Fruit fly (Drosophila melanogaster) whole organism, embryonic: Measurements from ENCODE around the gene CG4210.

Source experiments
- Bgb ChIP-seq: fragments of 200-800 bp; sonication (Bioruptor generic); IDR thresholded peaks from 2 replicates; pipeline ENCODE4 v1.3.6; 2022; ENCODE audit warnings: missing biosample characterization, missing genetic modification characterization; ENCODE audit not compliant: partially characterized antibody
- CG10321 ChIP-seq: fragments of 200-800 bp; sonication (Bioruptor generic); IDR thresholded peaks from 2 replicates; pipeline ENCODE4 v1.3.6; 2022; ENCODE audit warnings: missing biosample characterization, missing genetic modification characterization
- CG10366 ChIP-seq: fragments of 200-800 bp; sonication (Bioruptor generic); IDR thresholded peaks from 2 replicates; pipeline ENCODE4 v1.3.6; 2022; ENCODE audit warnings: missing biosample characterization, missing genetic modification characterization
- CG10565 ChIP-seq: fragments of 200-800 bp; sonication (Bioruptor generic); optimal IDR thresholded peaks from 3 replicates; lab custom pipeline; 2016; ENCODE audit warnings: missing biosample characterization, mild to moderate bottlenecking, missing genetic modification characterization
- CG11456 ChIP-seq: fragments of 200-800 bp; sonication (Bioruptor generic); IDR thresholded peaks from 3 replicates; pipeline ENCODE4 v1.3.6; 2022; ENCODE audit warnings: missing biosample characterization, missing genetic modification characterization
- CG12104 ChIP-seq: fragments of 200-800 bp; sonication (Bioruptor generic); optimal IDR thresholded peaks from 3 replicates; lab custom pipeline; 2016; ENCODE audit warnings: missing biosample characterization, missing genetic modification characterization
- CG12659 ChIP-seq: fragments of 200-800 bp; sonication (Bioruptor generic); optimal IDR thresholded peaks from 3 replicates; lab custom pipeline; 2017; ENCODE audit warnings: mild to moderate bottlenecking, missing biosample characterization, missing genetic modification reagents, missing genetic modification characterization
- CG1602 ChIP-seq: fragments of 200-800 bp; sonication (Bioruptor generic); optimal IDR thresholded peaks from 3 replicates; lab custom pipeline; 2016; ENCODE audit warnings: missing biosample characterization, missing genetic modification characterization
- CG33557 ChIP-seq: fragments of 200-800 bp; sonication (Bioruptor generic); optimal IDR thresholded peaks from 2 replicates; lab custom pipeline; 2019; ENCODE audit warnings: missing biosample characterization, mild to moderate bottlenecking, missing genetic modification characterization, moderate library complexity
- CG5953 ChIP-seq: fragments of 200-800 bp; sonication (Bioruptor generic); IDR thresholded peaks from 2 replicates; pipeline ENCODE4 v1.3.6; 2022; ENCODE audit warnings: missing biosample characterization, missing genetic modification characterization
- CG6175 ChIP-seq: fragments of 200-800 bp; sonication (Bioruptor generic); IDR thresholded peaks from 3 replicates; pipeline ENCODE4 v1.3.6; 2022; ENCODE audit warnings: missing biosample characterization, missing genetic modification characterization
- CG6791 ChIP-seq: fragments of 200-800 bp; sonication (Bioruptor generic); IDR thresholded peaks from 3 replicates; pipeline ENCODE4 v1.3.6; 2022; ENCODE audit warnings: missing biosample characterization, missing genetic modification characterization; ENCODE audit not compliant: partially characterized antibody
- CG8290 ChIP-seq, 3 experiments: fragments of 200-800 bp; sonication (Bioruptor generic); optimal IDR thresholded peaks; 2 replicates each; lab custom pipeline; 2016 to 2019; ENCODE audit warnings: missing biosample characterization in 3 of 3, missing genetic modification characterization in 3 of 3, mild to moderate bottlenecking in 2 of 3, moderate library complexity in 1 of 3
- CG8478 ChIP-seq: fragments of >200 bp; optimal IDR thresholded peaks from 2 replicates; lab custom pipeline; 2018
- CG9932 ChIP-seq: fragments of 200-800 bp; sonication (Bioruptor generic); IDR thresholded peaks from 2 replicates; pipeline ENCODE4 v1.3.6; 2022; ENCODE audit warnings: missing biosample characterization, missing genetic modification characterization
- CHES-1-like ChIP-seq: fragments of 200-800 bp; sonication (Bioruptor generic); optimal IDR thresholded peaks from 2 replicates; lab custom pipeline; 2016; ENCODE audit warnings: missing biosample characterization, missing genetic modification characterization
- Chrac-16 ChIP-seq: fragments of 200-800 bp; sonication (Bioruptor generic); optimal IDR thresholded peaks from 3 replicates; lab custom pipeline; 2016; ENCODE audit warnings: missing biosample characterization, missing genetic modification characterization
- D19A ChIP-seq: fragments of 200-800 bp; optimal IDR thresholded peaks from 3 replicates; lab custom pipeline; 2019; ENCODE audit warnings: missing biosample characterization, mild to moderate bottlenecking, missing genetic modification characterization, moderate library complexity
- Dll ChIP-seq: fragments of 200-800 bp; sonication (Bioruptor generic); IDR thresholded peaks from 4 replicates; pipeline ENCODE4 v1.3.6; 2022; ENCODE audit warnings: missing biosample characterization, missing genetic modification characterization; ENCODE audit not compliant: partially characterized antibody
- Doc3 ChIP-seq: fragments of 200-800 bp; sonication (Bioruptor generic); IDR thresholded peaks from 3 replicates; pipeline ENCODE4 v1.3.6; 2022; ENCODE audit warnings: missing biosample characterization, missing genetic modification characterization; ENCODE audit not compliant: partially characterized antibody
- HLH54F ChIP-seq: fragments of 200-800 bp; sonication (Bioruptor generic); optimal IDR thresholded peaks from 3 replicates; lab custom pipeline; 2016; ENCODE audit warnings: missing biosample characterization, missing genetic modification characterization
- HLHmδ ChIP-seq: fragments of 200-800 bp; sonication (Bioruptor generic); optimal IDR thresholded peaks from 2 replicates; lab custom pipeline; 2018; ENCODE audit warnings: missing biosample characterization, mild to moderate bottlenecking, missing genetic modification characterization, moderate library complexity
- HmgZ ChIP-seq: fragments of 200-800 bp; sonication (Bioruptor generic); optimal IDR thresholded peaks from 2 replicates; lab custom pipeline; 2018; ENCODE audit warnings: missing biosample characterization, mild to moderate bottlenecking, missing genetic modification characterization
- Hr78 ChIP-seq, 2 experiments: fragments of 200-800 bp in 1 of 2; fragments of >200 bp in 1 of 2; sonication (Bioruptor generic) in 1 of 2; optimal IDR thresholded peaks; 2 replicates each; lab custom pipeline; 2017 to 2019; ENCODE audit warnings: missing biosample characterization in 2 of 2, missing genetic modification characterization in 2 of 2, mild to moderate bottlenecking in 1 of 2, moderate library complexity in 1 of 2
- Med ChIP-seq: fragments of 200-800 bp; sonication (Bioruptor generic); peaks from one replicate; lab custom pipeline; 2016; ENCODE audit warnings: missing biosample characterization, missing genetic modification characterization, mild to moderate bottlenecking, inconsistent platforms, moderate library complexity
- NFAT ChIP-seq: fragments of 200-800 bp; sonication (Bioruptor generic); IDR thresholded peaks from 2 replicates; pipeline ENCODE4 v1.3.6; 2022; ENCODE audit warnings: missing biosample characterization, missing genetic modification characterization
- Opbp ChIP-seq: fragments of 200-800 bp; sonication (Bioruptor generic); IDR thresholded peaks from 3 replicates; pipeline ENCODE4 v1.3.6; 2022; ENCODE audit warnings: missing biosample characterization, missing genetic modification characterization; ENCODE audit not compliant: partially characterized antibody
- PHDP ChIP-seq: fragments of 200-800 bp; sonication (Bioruptor generic); optimal IDR thresholded peaks from 3 replicates; lab custom pipeline; 2018; ENCODE audit warnings: missing biosample characterization, mild to moderate bottlenecking, missing genetic modification characterization, moderate library complexity
- YL-1 ChIP-seq: fragments of 200-800 bp; sonication (Bioruptor generic); optimal IDR thresholded peaks from 3 replicates; lab custom pipeline; 2017; ENCODE audit warnings: missing biosample characterization, mild to moderate bottlenecking, missing genetic modification characterization
- bcd ChIP-seq: fragments of 200-800 bp; sonication (Bioruptor generic); optimal IDR thresholded peaks from 2 replicates; lab custom pipeline; 2017; ENCODE audit warnings: missing biosample characterization, mild to moderate bottlenecking, missing genetic modification characterization
- chinmo ChIP-seq: fragments of 200-800 bp; sonication (Bioruptor generic); IDR thresholded peaks from 4 replicates; pipeline ENCODE4 v1.3.6; 2022; ENCODE audit warnings: missing biosample characterization, missing genetic modification characterization; ENCODE audit not compliant: partially characterized antibody
- corto ChIP-seq: fragments of 200-800 bp; sonication (Bioruptor generic); optimal IDR thresholded peaks from 2 replicates; lab custom pipeline; 2016; ENCODE audit warnings: missing biosample characterization, mild to moderate bottlenecking, missing genetic modification characterization, moderate library complexity
- ftz-f1 ChIP-seq: fragments of 200-800 bp; sonication (Bioruptor generic); optimal IDR thresholded peaks from 2 replicates; lab custom pipeline; 2016; ENCODE audit warnings: missing biosample characterization, missing genetic modification characterization
- hkb ChIP-seq, 2 experiments: fragments of 200-800 bp in 1 of 2; fragments of >200 bp in 1 of 2; sonication (Bioruptor generic) in 1 of 2; IDR thresholded peaks in 1 of 2; optimal IDR thresholded peaks in 1 of 2; 2 replicates each; pipeline versions ENCODE4 v1.3.6 to Lab custom; 2017 to 2022; ENCODE audit warnings: missing biosample characterization in 1 of 2, missing genetic modification characterization in 1 of 2
- kah ChIP-seq: fragments of 200-800 bp; sonication (Bioruptor generic); optimal IDR thresholded peaks from 2 replicates; lab custom pipeline; 2018; ENCODE audit warnings: missing biosample characterization, mild to moderate bottlenecking, missing genetic modification characterization
- klu ChIP-seq: fragments of 200-800 bp; sonication (Bioruptor generic); IDR thresholded peaks from 2 replicates; pipeline ENCODE4 v1.3.6; 2022; ENCODE audit warnings: missing biosample characterization, missing genetic modification characterization
- lilli ChIP-seq: fragments of 200-800 bp; sonication (Bioruptor generic); optimal IDR thresholded peaks from 3 replicates; lab custom pipeline; 2016; ENCODE audit warnings: missing biosample characterization, missing genetic modification characterization
- lmd ChIP-seq: fragments of 200-800 bp; sonication (Bioruptor generic); IDR thresholded peaks from 2 replicates; pipeline ENCODE4 v1.3.6; 2022; ENCODE audit warnings: missing biosample characterization, missing genetic modification characterization
- luna ChIP-seq: fragments of 200-800 bp; sonication (Bioruptor generic); optimal IDR thresholded peaks from 2 replicates; lab custom pipeline; 2016; ENCODE audit warnings: missing biosample characterization, missing genetic modification characterization
- mld ChIP-seq: fragments of 200-800 bp; sonication (Bioruptor generic); IDR thresholded peaks from 3 replicates; pipeline ENCODE4 v1.3.6; 2022; ENCODE audit warnings: missing biosample characterization, missing genetic modification characterization; ENCODE audit not compliant: partially characterized antibody
- nerfin-1 ChIP-seq: fragments of 200-800 bp; sonication (Bioruptor generic); optimal IDR thresholded peaks from 3 replicates; lab custom pipeline; 2019; ENCODE audit warnings: missing biosample characterization, mild to moderate bottlenecking, missing genetic modification characterization, moderate library complexity
- oc ChIP-seq: fragments of 200-800 bp; sonication (Bioruptor generic); optimal IDR thresholded peaks from 2 replicates; lab custom pipeline; 2018; ENCODE audit warnings: missing biosample characterization, mild to moderate bottlenecking, missing genetic modification characterization, moderate library complexity
- pan ChIP-seq, 4 experiments: fragments of >200 bp in 3 of 4; fragments of 200-800 bp in 1 of 4; sonication (Bioruptor generic) in 1 of 4; optimal IDR thresholded peaks in 3 of 4; IDR thresholded peaks in 1 of 4; 2 replicates each; pipeline versions ENCODE4 v1.3.6 to Lab custom; 2017 to 2022; ENCODE audit warnings: missing biosample characterization in 2 of 4, missing genetic modification characterization in 2 of 4, mixed read lengths in 1 of 4
- pb ChIP-seq: fragments of 200-800 bp; sonication (Bioruptor generic); optimal IDR thresholded peaks from 3 replicates; lab custom pipeline; 2016; ENCODE audit warnings: missing biosample characterization, missing genetic modification characterization
- phol ChIP-seq: fragments of 200-800 bp; sonication (Bioruptor generic); optimal IDR thresholded peaks from 3 replicates; lab custom pipeline; 2018; ENCODE audit warnings: missing biosample characterization, mild to moderate bottlenecking, missing genetic modification characterization, moderate library complexity
- sd ChIP-seq: fragments of 200-800 bp; sonication (Bioruptor generic); optimal IDR thresholded peaks from 3 replicates; lab custom pipeline; 2018; ENCODE audit warnings: missing biosample characterization, mild to moderate bottlenecking, missing genetic modification characterization, moderate library complexity
- sqz ChIP-seq: fragments of 200-800 bp; sonication (Bioruptor generic); optimal IDR thresholded peaks from 3 replicates; lab custom pipeline; 2018; ENCODE audit warnings: missing biosample characterization, mild to moderate bottlenecking, missing genetic modification characterization
- zen ChIP-seq: fragments of 200-800 bp; sonication (Bioruptor generic); optimal IDR thresholded peaks from 3 replicates; lab custom pipeline; 2018; ENCODE audit warnings: missing biosample characterization, mild to moderate bottlenecking, missing genetic modification characterization, moderate library complexity

Gene CG4210

DNA sequence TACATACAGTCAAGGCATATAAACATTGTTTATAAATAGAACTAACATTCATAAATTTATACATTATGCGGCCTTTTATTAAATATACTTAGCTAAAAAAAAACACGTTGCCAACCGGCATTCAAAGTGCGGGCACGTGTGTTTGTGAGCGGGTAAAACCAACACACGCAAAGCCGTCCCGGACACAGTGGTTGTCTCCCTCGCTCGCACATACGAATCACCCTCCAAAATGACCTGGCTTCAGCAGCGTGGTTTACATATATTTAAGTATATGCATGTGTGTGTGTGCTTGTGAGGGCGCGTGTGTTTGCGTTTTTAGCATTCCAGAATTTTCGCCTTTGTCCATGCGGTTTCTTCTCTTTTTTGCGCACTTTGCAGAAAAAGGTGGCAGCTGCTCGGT is 29.7 kb downstream of the CG4210 start:
- TF ChIP-seq NFAT (GFP tag; lab: Robert Waterston, UW) = peak; percentile 63; the same call in 1 of the 2 replicates
- TF ChIP-seq luna = no peak
- TF ChIP-seq CG6791 = 0 out of 3 replicates have a peak, but pooled peaks have one; percentile 6
- TF ChIP-seq CG10321 (GFP tag; lab: Robert Waterston, UW) = peak; percentile 97
- TF ChIP-seq D19A (tag; lab: Kevin White, UChicago) = no peak
- TF ChIP-seq hkb (optimal IDR thresholded peaks at IDR 0.05; lab: Kevin White, UChicago) = no peak
- TF ChIP-seq hkb (GFP tag; IDR thresholded peaks at IDR 0.05; lab: Robert Waterston, UW) = peak; percentile 17; the same call in 1 of the 2 replicates
- peak; percentile 84; the same call in 3 of the 4 replicates for TF ChIP-seq chinmo (GFP tag; lab: Robert Waterston, UW)
- no peak for TF ChIP-seq CG6175
- peak; percentile 28; the same call in 1 of the 2 replicates for TF ChIP-seq CG9932 (GFP tag; lab: Robert Waterston, UW)
- peak in 1 of 2 experiments; percentile 68 for TF ChIP-seq Hr78 (GFP tag; optimal IDR thresholded peaks at IDR 0.05; lab: Kevin White, UChicago)
- no peak for TF ChIP-seq mld
- TF ChIP-seq Dll (GFP tag; lab: Robert Waterston, UW) = peak; percentile 28; the same call in 1 of the 4 replicates
- TF ChIP-seq CG1602 (GFP tag; lab: Kevin White, UChicago) = no peak
- TF ChIP-seq Doc3 = no peak
- peak; percentile 29 for TF ChIP-seq kah (GFP tag; lab: Kevin White, UChicago)
- no peak for TF ChIP-seq Chrac-16 (GFP tag; lab: Kevin White, UChicago)
- peak; percentile 8 for TF ChIP-seq CG33557
- peak; percentile 45 for TF ChIP-seq sqz (GFP tag; lab: Kevin White, UChicago)
- TF ChIP-seq Bgb (GFP tag; lab: Robert Waterston, UW) = 0 out of 2 replicates have a peak, but pooled peaks have one; percentile 17
- TF ChIP-seq HLHmδ (GFP tag; lab: Kevin White, UChicago) = no peak
- TF ChIP-seq corto (GFP tag; lab: Kevin White, UChicago) = no peak
- no peak for TF ChIP-seq pan (optimal IDR thresholded peaks at IDR 0.05; lab: Kevin White, UChicago)
- TF ChIP-seq pan (GFP tag; optimal IDR thresholded peaks at IDR 0.05 in 1 of 2, IDR thresholded peaks at IDR 0.05 in 1 of 2) = no peak
- no peak for TF ChIP-seq CG11456 (GFP tag; lab: Robert Waterston, UW)
- TF ChIP-seq PHDP (tag; lab: Kevin White, UChicago) = peak; percentile 11
- no peak for TF ChIP-seq HLH54F
- no peak for TF ChIP-seq klu (GFP tag; lab: Robert Waterston, UW)
- TF ChIP-seq CG5953 (GFP tag; lab: Robert Waterston, UW) = no peak
- no peak for TF ChIP-seq phol (tag; lab: Kevin White, UChicago)
- TF ChIP-seq CG10366 (GFP tag; lab: Robert Waterston, UW) = no peak
- TF ChIP-seq CG8478 (lab: Kevin White, UChicago) = peak; percentile 88
- no peak for TF ChIP-seq CG10565 (GFP tag; lab: Kevin White, UChicago)
- peak; percentile 56 for TF ChIP-seq nerfin-1 (tag; lab: Kevin White, UChicago)
- TF ChIP-seq zen (tag; lab: Kevin White, UChicago) = no peak
- peak; percentile 57 for TF ChIP-seq HmgZ
- no peak for TF ChIP-seq CG12104 (GFP tag; lab: Kevin White, UChicago)
- peak; percentile 25 for TF ChIP-seq oc (tag; lab: Kevin White, UChicago)
- TF ChIP-seq Opbp (GFP tag; lab: Robert Waterston, UW) = 0 out of 3 replicates have a peak, but pooled peaks have one; percentile 9
- no peak for TF ChIP-seq bcd (GFP tag; lab: Kevin White, UChicago)
- TF ChIP-seq CG12659 (GFP tag; lab: Kevin White, UChicago) = no peak
- TF ChIP-seq lmd (GFP tag; lab: Robert Waterston, UW) = no peak
- no peak for TF ChIP-seq CG8290 (GFP tag; optimal IDR thresholded peaks at IDR 0.05; lab: Kevin White, UChicago)
- TF ChIP-seq CG8290 (tag; optimal IDR thresholded peaks at IDR 0.05; lab: Kevin White, UChicago) = peak in 1 of 2 experiments; percentile 29
- TF ChIP-seq ftz-f1 (GFP tag; lab: Kevin White, UChicago) = peak; percentile 53
- peak; percentile 97 for TF ChIP-seq sd (tag; lab: Kevin White, UChicago)
- TF ChIP-seq lilli (GFP tag; lab: Kevin White, UChicago) = peak; percentile 30
- peak; percentile 53 for TF ChIP-seq Med (GFP tag; lab: Kevin White, UChicago)
- no peak for TF ChIP-seq pb (GFP tag; lab: Kevin White, UChicago)
- TF ChIP-seq CHES-1-like (GFP tag; lab: Kevin White, UChicago) = peak; percentile 39
- TF ChIP-seq YL-1 = peak; percentile 94
